Fruit fly (Drosophila melanogaster) whole organism, embryonic: Measurements from ENCODE around the gene Pex5.

ENCODE experiments used
- Bteb2 ChIP-seq: fragments of 200-800 bp; sonication (Bioruptor generic); optimal IDR thresholded peaks from 2 replicates; lab custom pipeline; 2016; ENCODE audit warnings: missing biosample characterization, missing genetic modification characterization
- CG10147 ChIP-seq: fragments of 200-800 bp; sonication (Bioruptor generic); optimal IDR thresholded peaks from 2 replicates; lab custom pipeline; 2019; ENCODE audit warnings: missing biosample characterization, mild to moderate bottlenecking, missing genetic modification characterization, moderate library complexity
- CG10462 ChIP-seq: fragments of 200-800 bp; sonication (Bioruptor generic); optimal IDR thresholded peaks from 2 replicates; lab custom pipeline; 2016; ENCODE audit warnings: missing biosample characterization, missing genetic modification characterization
- CG11456 ChIP-seq: fragments of 200-800 bp; sonication (Bioruptor generic); IDR thresholded peaks from 3 replicates; pipeline ENCODE4 v1.3.6; 2022; ENCODE audit warnings: missing biosample characterization, missing genetic modification characterization
- CG11696 ChIP-seq: fragments of 200-800 bp; sonication (Bioruptor generic); IDR thresholded peaks from 2 replicates; pipeline ENCODE4 v1.3.6; 2022; ENCODE audit warnings: missing biosample characterization, missing genetic modification characterization
- CG12299 ChIP-seq: fragments of 200-800 bp; sonication (Bioruptor generic); optimal IDR thresholded peaks from 2 replicates; lab custom pipeline; 2018; ENCODE audit warnings: missing biosample characterization, mild to moderate bottlenecking, missing genetic modification characterization
- CG13624 ChIP-seq: fragments of 200-800 bp; sonication (Bioruptor generic); optimal IDR thresholded peaks from 2 replicates; lab custom pipeline; 2016; ENCODE audit warnings: missing biosample characterization, missing genetic modification characterization
- CG16779 ChIP-seq: fragments of 200-800 bp; sonication (Bioruptor generic); IDR thresholded peaks from 2 replicates; pipeline ENCODE4 v1.3.6; 2022; ENCODE audit warnings: missing biosample characterization, missing genetic modification characterization
- CG16813 ChIP-seq: fragments of 200-800 bp; sonication (Bioruptor generic); IDR thresholded peaks from 3 replicates; pipeline ENCODE4 v1.3.6; 2022; ENCODE audit warnings: missing biosample characterization, missing genetic modification characterization; ENCODE audit not compliant: partially characterized antibody
- CG16863 ChIP-seq: fragments of 200-800 bp; sonication (Bioruptor generic); optimal IDR thresholded peaks from 3 replicates; lab custom pipeline; 2016; ENCODE audit warnings: missing biosample characterization, missing genetic modification characterization
- CG17359 ChIP-seq: fragments of 200-800 bp; sonication (Bioruptor generic); optimal IDR thresholded peaks from 3 replicates; lab custom pipeline; 2018; ENCODE audit warnings: missing biosample characterization, mild to moderate bottlenecking, missing genetic modification characterization, moderate library complexity
- CG17361 ChIP-seq: fragments of 200-800 bp; sonication (Bioruptor generic); IDR thresholded peaks from 3 replicates; pipeline ENCODE4 v1.3.6; 2022; ENCODE audit warnings: missing biosample characterization, missing genetic modification characterization
- CG18476 ChIP-seq: fragments of 200-800 bp; sonication (Bioruptor generic); optimal IDR thresholded peaks from 2 replicates; lab custom pipeline; 2016; ENCODE audit warnings: missing biosample characterization, mild to moderate bottlenecking, missing genetic modification characterization
- CG5180 ChIP-seq: fragments of 200-800 bp; sonication (Bioruptor generic); optimal IDR thresholded peaks from 3 replicates; lab custom pipeline; 2017; ENCODE audit warnings: missing biosample characterization, missing genetic modification characterization, mild to moderate bottlenecking, moderate library complexity, missing genetic modification reagents
- CG5953 ChIP-seq: fragments of 200-800 bp; sonication (Bioruptor generic); IDR thresholded peaks from 2 replicates; pipeline ENCODE4 v1.3.6; 2022; ENCODE audit warnings: missing biosample characterization, missing genetic modification characterization
- CG7556 ChIP-seq: fragments of 200-800 bp; sonication (Bioruptor generic); optimal IDR thresholded peaks from 2 replicates; lab custom pipeline; 2017; ENCODE audit warnings: missing biosample characterization, mild to moderate bottlenecking, missing genetic modification characterization
- CG7987 ChIP-seq: fragments of 200-800 bp; sonication (Bioruptor generic); optimal IDR thresholded peaks from 2 replicates; lab custom pipeline; 2018; ENCODE audit warnings: missing biosample characterization, mild to moderate bottlenecking, missing genetic modification characterization, moderate library complexity
- CG8089 ChIP-seq: fragments of 200-800 bp; sonication (Bioruptor generic); optimal IDR thresholded peaks from 3 replicates; lab custom pipeline; 2016; ENCODE audit warnings: missing biosample characterization, missing genetic modification characterization
- CG9876 ChIP-seq: fragments of 200-800 bp; sonication (Bioruptor generic); optimal IDR thresholded peaks from 2 replicates; lab custom pipeline; 2016; ENCODE audit warnings: missing biosample characterization, missing genetic modification characterization
- CG9932 ChIP-seq: fragments of 200-800 bp; sonication (Bioruptor generic); IDR thresholded peaks from 2 replicates; pipeline ENCODE4 v1.3.6; 2022; ENCODE audit warnings: missing biosample characterization, missing genetic modification characterization
- CkIIα-i1 ChIP-seq: fragments of 200-800 bp; sonication (Bioruptor generic); IDR thresholded peaks from 2 replicates; pipeline ENCODE4 v1.3.6; 2022; ENCODE audit warnings: missing biosample characterization, missing genetic modification characterization
- Dad ChIP-seq: fragments of 200-800 bp; sonication (Bioruptor generic); optimal IDR thresholded peaks from 3 replicates; lab custom pipeline; 2016; ENCODE audit warnings: missing biosample characterization, missing genetic modification characterization
- Fer1 ChIP-seq: fragments of 200-800 bp; sonication (Bioruptor generic); optimal IDR thresholded peaks from 2 replicates; lab custom pipeline; 2017; ENCODE audit warnings: missing biosample characterization, mild to moderate bottlenecking, missing genetic modification characterization
- Lim3 ChIP-seq: fragments of 200-800 bp; sonication (Bioruptor generic); IDR thresholded peaks from 2 replicates; pipeline ENCODE4 v1.3.6; 2022; ENCODE audit warnings: missing biosample characterization, missing genetic modification characterization
- NC2α ChIP-seq: fragments of 200-800 bp; sonication (Bioruptor generic); optimal IDR thresholded peaks from 2 replicates; lab custom pipeline; 2016; ENCODE audit warnings: missing biosample characterization, missing genetic modification characterization
- NK7.1 ChIP-seq: fragments of 200-800 bp; sonication (Bioruptor generic); optimal IDR thresholded peaks from 3 replicates; lab custom pipeline; 2016; ENCODE audit warnings: missing biosample characterization, missing genetic modification characterization
- Nf-YB ChIP-seq: fragments of 200-800 bp; sonication (Bioruptor generic); optimal IDR thresholded peaks from 3 replicates; lab custom pipeline; 2019; ENCODE audit warnings: missing biosample characterization, mild to moderate bottlenecking, missing genetic modification characterization, moderate library complexity
- Pdp1 ChIP-seq, 2 experiments: fragments of 200-800 bp; sonication (Bioruptor generic); optimal IDR thresholded peaks; 3 replicates each; lab custom pipeline; 2016; ENCODE audit warnings: missing biosample characterization in 2 of 2, missing genetic modification characterization in 2 of 2, mild to moderate bottlenecking in 1 of 2, moderate library complexity in 1 of 2
- Rx ChIP-seq: fragments of 200-800 bp; sonication (Bioruptor generic); IDR thresholded peaks from 2 replicates; pipeline ENCODE4 v1.3.6; 2022; ENCODE audit warnings: missing biosample characterization, missing genetic modification characterization
- Stat92E ChIP-seq, 3 experiments: fragments of >200 bp in 2 of 3; fragments of 200-800 bp in 1 of 3; sonication (Bioruptor generic) in 1 of 3; optimal IDR thresholded peaks; 2 replicates each; lab custom pipeline; 2017 to 2019; ENCODE audit warnings: missing biosample characterization in 3 of 3, missing genetic modification characterization in 3 of 3, mild to moderate bottlenecking in 1 of 3, moderate library complexity in 1 of 3
- Trl ChIP-seq, 3 experiments: fragments of >200 bp in 2 of 3; fragments of 200-800 bp in 1 of 3; sonication (Bioruptor generic) in 1 of 3; optimal IDR thresholded peaks; 2 replicates in 1 of 3; 3 replicates in 2 of 3; lab custom pipeline; 2016 to 2017; ENCODE audit warnings: missing biosample characterization in 1 of 3, missing genetic modification characterization in 1 of 3
- aop ChIP-seq: fragments of 200-800 bp; sonication (Bioruptor generic); IDR thresholded peaks from 2 replicates; pipeline ENCODE4 v1.3.6; 2022; ENCODE audit warnings: missing biosample characterization, missing genetic modification characterization
- ash1 ChIP-seq: fragments of 200-800 bp; sonication (Bioruptor generic); optimal IDR thresholded peaks from 2 replicates; lab custom pipeline; 2018; ENCODE audit warnings: missing biosample characterization, mild to moderate bottlenecking, missing genetic modification characterization
- cato ChIP-seq: fragments of 200-800 bp; sonication (Bioruptor generic); optimal IDR thresholded peaks from 2 replicates; lab custom pipeline; 2016; ENCODE audit warnings: missing biosample characterization, missing genetic modification characterization, borderline replicate concordance
- crp ChIP-seq, 2 experiments: fragments of 200-800 bp; sonication (Bioruptor generic); optimal IDR thresholded peaks; 2 replicates in 1 of 2; 3 replicates in 1 of 2; lab custom pipeline; 2017; ENCODE audit warnings: missing biosample characterization in 2 of 2, missing genetic modification characterization in 2 of 2, mild to moderate bottlenecking in 1 of 2, moderate library complexity in 1 of 2
- cwo ChIP-seq: fragments of 200-800 bp; sonication (Bioruptor generic); optimal IDR thresholded peaks from 3 replicates; lab custom pipeline; 2017; ENCODE audit warnings: missing biosample characterization, missing genetic modification characterization, mild to moderate bottlenecking, moderate library complexity, missing genetic modification reagents
- da ChIP-seq: fragments of 200-800 bp; sonication (Bioruptor generic); optimal IDR thresholded peaks from 2 replicates; lab custom pipeline; 2016; ENCODE audit warnings: missing biosample characterization, missing genetic modification characterization
- dimm ChIP-seq: fragments of 200-800 bp; sonication (Bioruptor generic); IDR thresholded peaks from 2 replicates; pipeline ENCODE4 v1.3.6; 2022; ENCODE audit warnings: missing biosample characterization, missing genetic modification characterization
- exex ChIP-seq: fragments of 200-800 bp; sonication (Bioruptor generic); optimal IDR thresholded peaks from 4 replicates; lab custom pipeline; 2018; ENCODE audit warnings: missing biosample characterization, mild to moderate bottlenecking, missing genetic modification characterization, moderate library complexity
- hkb ChIP-seq, 2 experiments: fragments of 200-800 bp in 1 of 2; fragments of >200 bp in 1 of 2; sonication (Bioruptor generic) in 1 of 2; IDR thresholded peaks in 1 of 2; optimal IDR thresholded peaks in 1 of 2; 2 replicates each; pipeline versions ENCODE4 v1.3.6 to Lab custom; 2017 to 2022; ENCODE audit warnings: missing biosample characterization in 1 of 2, missing genetic modification characterization in 1 of 2
- jumu ChIP-seq: fragments of 200-800 bp; sonication (Bioruptor generic); optimal IDR thresholded peaks from 3 replicates; lab custom pipeline; 2016; ENCODE audit warnings: missing biosample characterization, missing genetic modification characterization
- luna ChIP-seq: fragments of 200-800 bp; sonication (Bioruptor generic); optimal IDR thresholded peaks from 2 replicates; lab custom pipeline; 2016; ENCODE audit warnings: missing biosample characterization, missing genetic modification characterization
- mam ChIP-seq: fragments of 200-800 bp; sonication (Bioruptor generic); optimal IDR thresholded peaks from 3 replicates; lab custom pipeline; 2016; ENCODE audit warnings: missing biosample characterization, missing genetic modification characterization
- mld ChIP-seq: fragments of 200-800 bp; sonication (Bioruptor generic); IDR thresholded peaks from 3 replicates; pipeline ENCODE4 v1.3.6; 2022; ENCODE audit warnings: missing biosample characterization, missing genetic modification characterization; ENCODE audit not compliant: partially characterized antibody
- nerfin-2 ChIP-seq: fragments of 200-800 bp; sonication (Bioruptor generic); IDR thresholded peaks from 2 replicates; pipeline ENCODE4 v1.3.6; 2022; ENCODE audit warnings: missing biosample characterization, missing genetic modification characterization; ENCODE audit not compliant: partially characterized antibody
- row ChIP-seq: fragments of 200-800 bp; sonication (Bioruptor generic); IDR thresholded peaks from 3 replicates; pipeline ENCODE4 v1.3.6; 2022; ENCODE audit warnings: missing biosample characterization, missing genetic modification characterization
- sd ChIP-seq: fragments of 200-800 bp; sonication (Bioruptor generic); optimal IDR thresholded peaks from 3 replicates; lab custom pipeline; 2018; ENCODE audit warnings: missing biosample characterization, mild to moderate bottlenecking, missing genetic modification characterization, moderate library complexity
- so ChIP-seq: fragments of 200-800 bp; sonication (Bioruptor generic); IDR thresholded peaks from 3 replicates; pipeline ENCODE4 v1.3.6; 2022; ENCODE audit warnings: missing biosample characterization, missing genetic modification characterization
- tgo ChIP-seq: fragments of 200-800 bp; sonication (Bioruptor generic); IDR thresholded peaks from 3 replicates; pipeline ENCODE4 v1.3.6; 2022; ENCODE audit warnings: missing biosample characterization, missing genetic modification characterization

Gene Pex5

dm6 chrX:1854070-1854469, 14.8 kb downstream of the Pex5 start (continued):
- TF ChIP-seq Stat92E (GFP tag; optimal IDR thresholded peaks at IDR 0.05; lab: Kevin White, UChicago) (no peak), CG8089 (peak; percentile 41), Pdp1 (GFP tag; optimal IDR thresholded peaks at IDR 0.05; lab: Kevin White, UChicago) (peak in 1 of 2 experiments; percentile 31), Lim3 (GFP tag; lab: Robert Waterston, UW) (no peak), aop (GFP tag; lab: Robert Waterston, UW) (no peak), mam (GFP tag; lab: Kevin White, UChicago) (peak; percentile 56), CG10462 (GFP tag; lab: Kevin White, UChicago) (no peak), CG16813 (GFP tag; lab: Robert Waterston, UW) (no peak), tgo (GFP tag; lab: Robert Waterston, UW) (peak; percentile 47; the same call in 1 of the 3 replicates), CG10147 (GFP tag; lab: Kevin White, UChicago) (peak; percentile 26), CG11456 (GFP tag; lab: Robert Waterston, UW) (peak; percentile 81), CG9876 (GFP tag; lab: Kevin White, UChicago) (peak; percentile 37), ash1 (GFP tag; lab: Kevin White, UChicago) (peak; percentile 87), exex (tag; lab: Kevin White, UChicago) (peak; percentile 49), nerfin-2 (GFP tag; lab: Robert Waterston, UW) (no peak), Nf-YB (GFP tag; lab: Kevin White, UChicago) (no peak), CG17361 (GFP tag; lab: Robert Waterston, UW) (no peak), Fer1 (GFP tag; lab: Kevin White, UChicago) (peak; percentile 95), NK7.1 (peak; percentile 64), CG5953 (GFP tag; lab: Robert Waterston, UW) (peak; percentile 51; the same call in 1 of the 2 replicates), Bteb2 (GFP tag; lab: Kevin White, UChicago) (peak; percentile 79), so (peak; percentile 87; the same call in 2 of the 3 replicates), luna (GFP tag; lab: Kevin White, UChicago) (peak; percentile 77), dimm (GFP tag; lab: Robert Waterston, UW) (peak; percentile 43; the same call in 1 of the 2 replicates), hkb (optimal IDR thresholded peaks at IDR 0.05; lab: Kevin White, UChicago) (no peak), hkb (GFP tag; IDR thresholded peaks at IDR 0.05; lab: Robert Waterston, UW) (peak; percentile 89), CG13624 (peak; percentile 57), cwo (GFP tag; lab: Kevin White, UChicago) (peak; percentile 80), cato (GFP tag; lab: Kevin White, UChicago) (no peak), row (GFP tag; lab: Robert Waterston, UW) (0 out of 3 replicates have a peak, but pooled peaks have one; percentile 7), CG17359 (tag; lab: Kevin White, UChicago) (peak; percentile 55), mld (GFP tag; lab: Robert Waterston, UW) (no peak), Trl (optimal IDR thresholded peaks at IDR 0.05; lab: Kevin White, UChicago) (no peak), Trl (GFP tag; optimal IDR thresholded peaks at IDR 0.05; lab: Kevin White, UChicago) (peak; percentile 80), da (GFP tag; lab: Kevin White, UChicago) (peak; percentile 46), CG7556 (GFP tag; lab: Kevin White, UChicago) (peak; percentile 72), CkIIα-i1 (GFP tag; lab: Robert Waterston, UW) (peak; percentile 32; the same call in 1 of the 2 replicates), CG11696 (GFP tag; lab: Robert Waterston, UW) (0 out of 2 replicates have a peak, but pooled peaks have one; percentile 49), crp (GFP tag; optimal IDR thresholded peaks at IDR 0.05; lab: Kevin White, UChicago) (no peak), NC2α (GFP tag; lab: Kevin White, UChicago) (peak; percentile 34), CG9932 (GFP tag; lab: Robert Waterston, UW) (peak; percentile 52), sd (tag; lab: Kevin White, UChicago) (peak; percentile 56), jumu (GFP tag; lab: Kevin White, UChicago) (peak; percentile 51), CG12299 (tag; lab: Kevin White, UChicago) (peak; percentile 72), CG18476 (GFP tag; lab: Kevin White, UChicago) (peak; percentile 38), CG7987 (GFP tag; lab: Kevin White, UChicago) (peak; percentile 86), CG5180 (GFP tag; lab: Kevin White, UChicago) (peak; percentile 66), CG16779 (GFP tag; lab: Robert Waterston, UW) (peak; percentile 65; the same call in 1 of the 2 replicates), Rx (GFP tag; lab: Robert Waterston, UW) (no peak), Dad (peak; percentile 15), CG16863 (no peak)
